Worm (Caenorhabditis elegans) whole organism, L1 larva: ENCODE data around the gene msp-63.
A peak's percentile ranks its signal among the peaks of the same experiment; 100 is the strongest.

ENCODE experiments used
- C34B4.2 ChIP-seq: sonication (generic microtip); optimal IDR thresholded peaks from 2 replicates; lab custom pipeline; 2017; ENCODE audit warnings: mild to moderate bottlenecking, missing genetic modification characterization, missing compliant biosample characterization
- F16B12.6 ChIP-seq: fragments of 150-350 bp; optimal IDR thresholded peaks from 2 replicates; lab custom pipeline; 2014; ENCODE audit warnings: missing biosample characterization, missing genetic modification characterization
- alr-1 ChIP-seq: fragments of 200-800 bp; sonication (Bioruptor generic); optimal IDR thresholded peaks from 2 replicates; lab custom pipeline; 2018; ENCODE audit warnings: borderline replicate concordance, mild to moderate bottlenecking, missing genetic modification characterization, missing compliant biosample characterization
- ceh-8 ChIP-seq: fragments of 200-800 bp; sonication (Bioruptor generic); optimal IDR thresholded peaks from 2 replicates; lab custom pipeline; 2018; ENCODE audit warnings: mild to moderate bottlenecking, missing genetic modification characterization, moderate library complexity, missing compliant biosample characterization
- ceh-82 ChIP-seq, 3 experiments: fragments of 150-350 bp in 1 of 3; sonication (generic microtip) in 2 of 3; optimal IDR thresholded peaks; 2 replicates each; lab custom pipeline; 2014 to 2017; ENCODE audit warnings: missing biosample characterization in 3 of 3, missing genetic modification characterization in 3 of 3
- ceh-88 ChIP-seq: fragments of 200-800 bp; sonication (Bioruptor generic); IDR thresholded peaks from 2 replicates; pipeline ENCODE4 v1.3.6; 2022; ENCODE audit warnings: missing genetic modification characterization, missing compliant biosample characterization
- ceh-90 ChIP-seq: sonication (generic microtip); optimal IDR thresholded peaks from 2 replicates; lab custom pipeline; 2016; ENCODE audit warnings: missing genetic modification characterization, missing compliant biosample characterization
- ces-1 ChIP-seq: fragments of 150-350 bp; optimal IDR thresholded peaks from 2 replicates; lab custom pipeline; 2014; ENCODE audit warnings: missing biosample characterization, missing genetic modification reagents, missing genetic modification characterization
- dpl-1 ChIP-seq, 3 experiments: fragments of 150-350 bp in 2 of 3; sonication (generic microtip) in 1 of 3; optimal IDR thresholded peaks; 2 replicates each; lab custom pipeline; 2014 to 2017; ENCODE audit warnings: missing biosample characterization in 3 of 3, missing genetic modification characterization in 3 of 3, missing genetic modification reagents in 3 of 3
- efl-1 ChIP-seq, 4 experiments: fragments of 150-350 bp; optimal IDR thresholded peaks in 3 of 4; peaks in 1 of 4; 1 replicate in 1 of 4; 2 replicates in 3 of 4; lab custom pipeline; 2014; ENCODE audit warnings: missing biosample characterization in 2 of 4, missing genetic modification characterization in 2 of 4, missing genetic modification reagents in 2 of 4
- egl-13 ChIP-seq: sonication (generic microtip); optimal IDR thresholded peaks from 2 replicates; lab custom pipeline; 2016; ENCODE audit warnings: missing genotype, missing genetic modification reagents, missing genetic modification characterization, missing compliant biosample characterization
- elt-2 ChIP-seq: sonication (generic microtip); optimal IDR thresholded peaks from 2 replicates; lab custom pipeline; 2016; ENCODE audit warnings: missing genetic modification characterization, mild to moderate bottlenecking, inconsistent platforms, missing compliant biosample characterization, missing genetic modification reagents
- elt-3 ChIP-seq, 6 experiments: fragments of 150-350 bp in 1 of 6; sonication (generic microtip); optimal IDR thresholded peaks; 2 replicates each; lab custom pipeline; 2017 to 2018; ENCODE audit warnings: missing biosample characterization in 6 of 6, missing genetic modification characterization in 6 of 6, inconsistent platforms in 1 of 6
- ets-5 ChIP-seq: fragments of 200-800 bp; sonication (Bioruptor generic); IDR thresholded peaks from 2 replicates; pipeline ENCODE4 v1.3.6; 2022; ENCODE audit warnings: missing genetic modification characterization, missing compliant biosample characterization
- fkh-10 ChIP-seq: sonication (generic microtip); optimal IDR thresholded peaks from 2 replicates; lab custom pipeline; 2017; ENCODE audit warnings: missing biosample characterization, missing genetic modification reagents, missing genetic modification characterization
- fos-1 ChIP-seq: fragments of 150-350 bp; optimal IDR thresholded peaks from 2 replicates; lab custom pipeline; 2014; ENCODE audit warnings: missing biosample characterization, missing genetic modification characterization
- grh-1 ChIP-seq: fragments of 200-800 bp; sonication (Bioruptor generic); IDR thresholded peaks from 2 replicates; pipeline ENCODE4 v1.3.6; 2022; ENCODE audit warnings: missing genetic modification reagents, missing genetic modification characterization, missing compliant biosample characterization
- irx-1 ChIP-seq: sonication (generic microtip); optimal IDR thresholded peaks from 2 replicates; lab custom pipeline; 2016; ENCODE audit warnings: missing genetic modification characterization, missing compliant biosample characterization
- jun-1 ChIP-seq: fragments of 150-350 bp; optimal IDR thresholded peaks from 2 replicates; lab custom pipeline; 2014; ENCODE audit warnings: missing biosample characterization, missing genetic modification reagents, missing genetic modification characterization
- lin-13 ChIP-seq: fragments of 150-350 bp; optimal IDR thresholded peaks from 2 replicates; lab custom pipeline; 2014; ENCODE audit warnings: missing biosample characterization, missing genetic modification reagents, missing genetic modification characterization
- lin-14 ChIP-seq: fragments of 200-800 bp; sonication (Bioruptor generic); optimal IDR thresholded peaks from 2 replicates; lab custom pipeline; 2018; ENCODE audit warnings: mild to moderate bottlenecking, missing genetic modification characterization, moderate library complexity, missing compliant biosample characterization
- lin-35 ChIP-seq, 2 experiments: fragments of 150-350 bp; optimal IDR thresholded peaks; 2 replicates each; lab custom pipeline; 2014; ENCODE audit warnings: missing biosample characterization in 2 of 2, missing genetic modification characterization in 2 of 2, missing genetic modification reagents in 2 of 2
- lir-3 ChIP-seq: sonication (generic microtip); optimal IDR thresholded peaks from 2 replicates; lab custom pipeline; 2016; ENCODE audit warnings: mild to moderate bottlenecking, missing genetic modification characterization, moderate library complexity, missing compliant biosample characterization; ENCODE audit not compliant: poor library complexity
- mab-9 ChIP-seq: fragments of 200-800 bp; sonication (Bioruptor generic); IDR thresholded peaks from 2 replicates; pipeline ENCODE4 v1.3.6; 2022; ENCODE audit warnings: missing genetic modification reagents, missing genetic modification characterization, missing compliant biosample characterization
- nhr-28 ChIP-seq: fragments of 150-350 bp; optimal IDR thresholded peaks from 2 replicates; lab custom pipeline; 2014; ENCODE audit warnings: missing biosample characterization, missing genetic modification characterization
- nhr-47 ChIP-seq: sonication (generic microtip); optimal IDR thresholded peaks from 2 replicates; lab custom pipeline; 2016; ENCODE audit warnings: mild to moderate bottlenecking, missing genetic modification characterization, moderate library complexity, missing compliant biosample characterization
- nhr-71 ChIP-seq: sonication (generic microtip); optimal IDR thresholded peaks from 2 replicates; lab custom pipeline; 2016; ENCODE audit warnings: mild to moderate bottlenecking, missing genetic modification characterization, moderate library complexity, missing compliant biosample characterization
- nhr-77 ChIP-seq: fragments of 150-350 bp; optimal IDR thresholded peaks from 2 replicates; lab custom pipeline; 2014; ENCODE audit warnings: missing biosample characterization, missing genetic modification characterization
- nhr-84 ChIP-seq: sonication (generic microtip); optimal IDR thresholded peaks from 2 replicates; lab custom pipeline; 2017; ENCODE audit warnings: missing biosample characterization, missing genetic modification characterization
- nhr-85 ChIP-seq: sonication (generic microtip); peaks from one replicate; lab custom pipeline; 2016; ENCODE audit warnings: missing genetic modification characterization, inconsistent platforms, missing compliant biosample characterization
- pag-3 ChIP-seq: sonication (generic microtip); optimal IDR thresholded peaks from 2 replicates; lab custom pipeline; 2017; ENCODE audit warnings: missing genetic modification characterization, mild to moderate bottlenecking, missing compliant biosample characterization, antibody characterized with exemption, borderline replicate concordance; ENCODE audit not compliant: insufficient read depth
- pax-3 ChIP-seq: fragments of 200-800 bp; sonication (Bioruptor generic); optimal IDR thresholded peaks from 2 replicates; lab custom pipeline; 2018; ENCODE audit warnings: mild to moderate bottlenecking, missing genetic modification characterization, moderate library complexity, missing compliant biosample characterization
- pqm-1 ChIP-seq: sonication (generic microtip); optimal IDR thresholded peaks from 3 replicates; lab custom pipeline; 2017; ENCODE audit warnings: missing biosample characterization, missing genetic modification characterization
- rnt-1 ChIP-seq: sonication (generic microtip); optimal IDR thresholded peaks from 2 replicates; lab custom pipeline; 2016; ENCODE audit warnings: mild to moderate bottlenecking, missing genetic modification characterization, moderate library complexity, missing compliant biosample characterization
- snu-23 ChIP-seq: sonication (generic microtip); optimal IDR thresholded peaks from 2 replicates; lab custom pipeline; 2016; ENCODE audit warnings: missing genetic modification characterization, missing compliant biosample characterization
- swsn-7 ChIP-seq: sonication (generic microtip); optimal IDR thresholded peaks from 2 replicates; lab custom pipeline; 2016; ENCODE audit warnings: missing genetic modification characterization, missing compliant biosample characterization
- tbx-2 ChIP-seq: sonication (generic microtip); optimal IDR thresholded peaks from 2 replicates; lab custom pipeline; 2016; ENCODE audit warnings: missing genetic modification characterization, missing compliant biosample characterization
- zip-4 ChIP-seq: fragments of 200-800 bp; sonication (Bioruptor generic); optimal IDR thresholded peaks from 2 replicates; lab custom pipeline; 2018; ENCODE audit warnings: mild to moderate bottlenecking, missing genetic modification characterization, moderate library complexity, missing compliant biosample characterization

The msp-63 gene

ce11 chrII:5792490-5792889 lies 4.8 kb downstream of the msp-63 start, which contains the start of gene K05F1.14:
Gene K05F1.14 (minus strand): TSS chrII:5792590.
- TF ChIP-seq ceh-88 (GFP tag; lab: Robert Waterston, UW): no peak
- TF ChIP-seq ceh-8 (GFP tag; lab: Kevin White, UChicago): no peak
- no peak for TF ChIP-seq ceh-82 (tag; optimal IDR thresholded peaks at IDR 0.05; lab: Kevin White, UChicago)
- no peak for TF ChIP-seq irx-1
- no peak for TF ChIP-seq efl-1 (optimal IDR thresholded peaks at IDR 0.05; lab: Kevin White, UChicago)
- no peak for TF ChIP-seq efl-1 (GFP tag; optimal IDR thresholded peaks at IDR 0.05 in 1 of 2; lab: Kevin White, UChicago)
- TF ChIP-seq, all 84 proteins: peak for 0

DNA sequence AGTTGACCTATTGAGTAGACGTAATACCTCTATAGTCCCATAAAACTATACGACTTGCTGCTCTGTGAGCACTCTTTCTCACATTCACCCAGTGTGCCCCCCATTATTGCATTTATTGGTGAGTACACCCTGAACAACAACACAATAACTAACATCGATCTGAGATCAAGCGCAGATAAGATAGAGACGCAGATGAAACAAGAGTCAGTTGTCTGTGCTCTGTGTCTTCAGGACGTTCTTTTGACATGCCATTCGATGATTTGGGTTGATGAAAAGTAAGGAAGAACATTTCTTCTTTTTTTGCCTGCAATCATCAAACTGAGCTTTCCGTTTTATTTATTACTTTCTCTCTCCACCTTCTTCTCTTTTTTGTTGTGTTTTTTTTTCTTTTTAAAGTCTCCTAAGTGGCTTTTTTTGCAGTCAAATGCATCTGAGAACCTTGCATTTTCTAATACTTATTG lies 6.9 kb downstream of the msp-63 start, which contains the start of gene lect-2:
Gene lect-2 (plus strand): TSS at position 411 of the 461 bp plus-strand sequence.
- TF ChIP-seq pag-3 (tag; lab: Kevin White, UChicago): peak; percentile 89
- peak; percentile 36 for TF ChIP-seq rnt-1 (tag; lab: Kevin White, UChicago)
- TF ChIP-seq lin-14 (GFP tag; lab: Kevin White, UChicago): peak; percentile 58
- TF ChIP-seq nhr-71 (tag; lab: Kevin White, UChicago): peak; percentile 0
- no peak for TF ChIP-seq fos-1 (tag; lab: Kevin White, UChicago)
- TF ChIP-seq snu-23 (GFP tag; lab: Kevin White, UChicago): no peak
- TF ChIP-seq alr-1 (tag; lab: Kevin White, UChicago): no peak
- TF ChIP-seq efl-1 (optimal IDR thresholded peaks at IDR 0.05; lab: Kevin White, UChicago): no peak
- peak in 1 of 2 experiments; percentile 42 for TF ChIP-seq efl-1 (GFP tag; optimal IDR thresholded peaks at IDR 0.05 in 1 of 2; lab: Kevin White, UChicago)
- TF ChIP-seq egl-13 (tag; lab: Kevin White, UChicago): no peak

- no peak for TF ChIP-seq ces-1
- TF ChIP-seq nhr-85 (tag; lab: Kevin White, UChicago): no peak
- no peak for TF ChIP-seq F16B12.6 (tag; lab: Kevin White, UChicago)
- no peak for TF ChIP-seq fkh-10 (GFP tag; lab: Kevin White, UChicago)
- no peak for TF ChIP-seq pqm-1 (tag; lab: Kevin White, UChicago)
- no peak for TF ChIP-seq dpl-1 (GFP tag; optimal IDR thresholded peaks at IDR 0.05; lab: Kevin White, UChicago)
- TF ChIP-seq ceh-90 (tag; lab: Kevin White, UChicago): no peak
- TF ChIP-seq elt-2 (tag; lab: Kevin White, UChicago): no peak
- no peak for TF ChIP-seq C34B4.2
- no peak for TF ChIP-seq lir-3 (tag; lab: Kevin White, UChicago)
- no peak for TF ChIP-seq zip-4 (GFP tag; lab: Kevin White, UChicago)
- TF ChIP-seq swsn-7 (tag; lab: Kevin White, UChicago): no peak
- no peak for TF ChIP-seq tbx-2 (tag; lab: Kevin White, UChicago)
- TF ChIP-seq irx-1: no peak
- no peak for TF ChIP-seq nhr-28 (tag; lab: Kevin White, UChicago)
- TF ChIP-seq lin-14 (GFP tag; lab: Kevin White, UChicago): no peak
- TF ChIP-seq elt-3 (tag; optimal IDR thresholded peaks at IDR 0.05; lab: Kevin White, UChicago): no peak
Measured at ce11 chrII:5788815-5789214, 8.4 kb downstream of the msp-63 start, which contains the start of gene K05F1.13. Gene K05F1.13 (plus strand): TSS chrII:5789115.

DNA sequence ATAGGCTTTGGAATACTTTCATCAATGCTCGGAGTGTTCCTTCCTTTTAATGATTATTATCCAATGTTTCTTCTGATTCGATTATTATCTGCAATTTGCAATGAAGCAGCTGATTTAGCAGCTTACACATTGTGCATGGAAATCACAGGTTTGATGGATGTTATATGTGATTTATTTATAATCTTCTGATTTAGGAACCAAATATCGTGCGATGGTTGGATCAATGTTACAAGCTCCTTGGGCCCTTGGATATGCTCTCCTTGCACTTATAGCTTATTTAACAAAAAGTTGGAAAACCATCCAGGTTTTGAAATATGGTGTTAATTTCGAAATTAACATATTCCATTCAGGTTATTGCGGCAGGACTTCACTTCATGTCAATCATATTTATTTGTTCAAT lies 11.7 kb downstream of the msp-63 start:
- no peak for TF ChIP-seq pax-3 (tag; lab: Kevin White, UChicago)
- no peak for TF ChIP-seq pag-3 (tag; lab: Kevin White, UChicago)
- TF ChIP-seq lin-35 (GFP tag; optimal IDR thresholded peaks at IDR 0.05; lab: Kevin White, UChicago): no peak
- no peak for TF ChIP-seq lin-14 (GFP tag; lab: Kevin White, UChicago)
- TF ChIP-seq ets-5 (GFP tag; lab: Robert Waterston, UW): no peak
- no peak for TF ChIP-seq nhr-84
- no peak for TF ChIP-seq ceh-82 (tag; optimal IDR thresholded peaks at IDR 0.05; lab: Kevin White, UChicago)
- TF ChIP-seq snu-23 (GFP tag; lab: Kevin White, UChicago): no peak
- TF ChIP-seq alr-1 (tag; lab: Kevin White, UChicago): no peak
- TF ChIP-seq dpl-1 (GFP tag; optimal IDR thresholded peaks at IDR 0.05; lab: Kevin White, UChicago): no peak
- TF ChIP-seq nhr-77 (tag; lab: Kevin White, UChicago): no peak
- TF ChIP-seq nhr-28 (tag; lab: Kevin White, UChicago): no peak
- TF ChIP-seq rnt-1 (tag; lab: Kevin White, UChicago): no peak
- TF ChIP-seq grh-1 (GFP tag; lab: Robert Waterston, UW): no peak
- no peak for TF ChIP-seq jun-1 (tag; lab: Kevin White, UChicago)
- no peak for TF ChIP-seq mab-9
- TF ChIP-seq nhr-47 (tag; lab: Kevin White, UChicago): no peak
- TF ChIP-seq lin-13 (GFP tag; lab: Kevin White, UChicago): no peak
